Worm (Caenorhabditis elegans) whole organism, early embryonic: ENCODE data around the gene T14B4.9.

Experiments
- F13C5.2 ChIP-seq: sonication (generic microtip); optimal IDR thresholded peaks from 2 replicates; lab custom pipeline; 2017; ENCODE audit warnings: mild to moderate bottlenecking, missing genetic modification characterization, inconsistent platforms, missing compliant biosample characterization
- aly-1 ChIP-seq: sonication (generic microtip); optimal IDR thresholded peaks from 2 replicates; lab custom pipeline; 2016; ENCODE audit warnings: missing genetic modification characterization, missing compliant biosample characterization
- ama-1 ChIP-seq: fragments of 150-350 bp; optimal IDR thresholded peaks from 2 replicates; lab custom pipeline; 2014
- ceh-13 ChIP-seq: fragments of 200-800 bp; sonication (Bioruptor generic); optimal IDR thresholded peaks from 2 replicates; lab custom pipeline; 2018; ENCODE audit warnings: mild to moderate bottlenecking, missing genetic modification characterization, missing compliant biosample characterization
- ceh-36 ChIP-seq: sonication (generic microtip); optimal IDR thresholded peaks from 2 replicates; lab custom pipeline; 2016; ENCODE audit warnings: missing genetic modification characterization, inconsistent platforms, missing compliant biosample characterization
- flt-1 ChIP-seq: fragments of 200-800 bp; sonication (Bioruptor generic); IDR thresholded peaks from 2 replicates; pipeline ENCODE4 v1.3.6; 2022; ENCODE audit warnings: missing genetic modification characterization, missing compliant biosample characterization
- hmbx-1 ChIP-seq: sonication (generic microtip); optimal IDR thresholded peaks from 2 replicates; lab custom pipeline; 2016; ENCODE audit warnings: mild to moderate bottlenecking, missing genetic modification characterization, missing compliant biosample characterization
- hmg-4 ChIP-seq: fragments of 200-800 bp; sonication (Bioruptor generic); optimal IDR thresholded peaks from 2 replicates; lab custom pipeline; 2018; ENCODE audit warnings: mild to moderate bottlenecking, missing genetic modification characterization, missing compliant biosample characterization
- hnd-1 ChIP-seq: sonication (generic microtip); optimal IDR thresholded peaks from 2 replicates; lab custom pipeline; 2016; ENCODE audit warnings: missing genetic modification characterization, missing compliant biosample characterization
- pes-1 ChIP-seq: fragments of 200-800 bp; sonication (Bioruptor generic); IDR thresholded peaks from 2 replicates; pipeline ENCODE4 v1.3.6; 2022; ENCODE audit warnings: missing genetic modification reagents, missing genetic modification characterization, missing compliant biosample characterization
- scrt-1 ChIP-seq: fragments of 200-800 bp; sonication (Bioruptor generic); IDR thresholded peaks from 2 replicates; pipeline ENCODE4 v1.3.6; 2022; ENCODE audit warnings: missing genetic modification characterization, missing compliant biosample characterization
- sea-1 ChIP-seq: fragments of 200-800 bp; sonication (Bioruptor generic); conservative IDR thresholded peaks from 2 replicates; pipeline ENCODE4 v1.3.6; 2022; ENCODE audit warnings: missing genetic modification characterization, missing compliant biosample characterization
- tbx-11 ChIP-seq: fragments of 200-800 bp; sonication (Bioruptor generic); IDR thresholded peaks from 2 replicates; pipeline ENCODE4 v1.3.6; 2022; ENCODE audit warnings: missing genetic modification characterization, missing compliant biosample characterization
- tra-4 ChIP-seq: sonication (generic microtip); optimal IDR thresholded peaks from 2 replicates; lab custom pipeline; 2017; ENCODE audit warnings: missing genetic modification characterization, missing compliant biosample characterization

ce11 chrII:6781983-6782382, 48.4 kb upstream of the T14B4.9 start:
- no peak for TF ChIP-seq aly-1
- TF ChIP-seq hmbx-1 (tag; lab: Kevin White, UChicago), result no peak
- TF ChIP-seq ceh-13, result no peak
- no peak for TF ChIP-seq ama-1 (lab: Kevin White, UChicago)
- TF ChIP-seq hmg-4, result no peak
- no peak for TF ChIP-seq pes-1 (GFP tag; lab: Robert Waterston, UW)
- TF ChIP-seq F13C5.2, result no peak
- TF ChIP-seq sea-1 (GFP tag; lab: Robert Waterston, UW), result no peak
- no peak for TF ChIP-seq flt-1 (GFP tag; lab: Robert Waterston, UW)
- no peak for TF ChIP-seq ceh-36 (tag; lab: Kevin White, UChicago)
- no peak for TF ChIP-seq scrt-1 (GFP tag; lab: Robert Waterston, UW)
- TF ChIP-seq tra-4 (tag; lab: Kevin White, UChicago), result no peak
- no peak for TF ChIP-seq hnd-1 (tag; lab: Kevin White, UChicago)
- TF ChIP-seq tbx-11 (GFP tag; lab: Robert Waterston, UW), result no peak
